Worm (Caenorhabditis elegans) whole organism, L1 larva: ENCODE data around the gene sbsp-1.

ENCODE experiments used
- C04F5.9 ChIP-seq: sonication (generic microtip); optimal IDR thresholded peaks from 2 replicates; lab custom pipeline; 2016; ENCODE audit warnings: missing genetic modification characterization, missing compliant biosample characterization
- C34B4.2 ChIP-seq: sonication (generic microtip); optimal IDR thresholded peaks from 2 replicates; lab custom pipeline; 2017; ENCODE audit warnings: mild to moderate bottlenecking, missing genetic modification characterization, missing compliant biosample characterization
- Y116A8C.19 ChIP-seq: sonication (generic microtip); optimal IDR thresholded peaks from 2 replicates; lab custom pipeline; 2016; ENCODE audit warnings: missing compliant biosample characterization, missing genetic modification characterization, borderline replicate concordance
- alr-1 ChIP-seq: fragments of 200-800 bp; sonication (Bioruptor generic); optimal IDR thresholded peaks from 2 replicates; lab custom pipeline; 2018; ENCODE audit warnings: borderline replicate concordance, mild to moderate bottlenecking, missing genetic modification characterization, missing compliant biosample characterization
- ama-1 ChIP-seq: fragments of 150-350 bp; optimal IDR thresholded peaks from 2 replicates; lab custom pipeline; 2014
- blmp-1 ChIP-seq: fragments of 150-350 bp; optimal IDR thresholded peaks from 2 replicates; lab custom pipeline; 2014; ENCODE audit warnings: missing biosample characterization, missing genetic modification characterization
- ceh-82 ChIP-seq, 3 experiments: fragments of 150-350 bp in 1 of 3; sonication (generic microtip) in 2 of 3; optimal IDR thresholded peaks; 2 replicates each; lab custom pipeline; 2014 to 2017; ENCODE audit warnings: missing biosample characterization in 3 of 3, missing genetic modification characterization in 3 of 3
- ceh-90 ChIP-seq: sonication (generic microtip); optimal IDR thresholded peaks from 2 replicates; lab custom pipeline; 2016; ENCODE audit warnings: missing genetic modification characterization, missing compliant biosample characterization
- ces-1 ChIP-seq: fragments of 150-350 bp; optimal IDR thresholded peaks from 2 replicates; lab custom pipeline; 2014; ENCODE audit warnings: missing biosample characterization, missing genetic modification reagents, missing genetic modification characterization
- dsc-1 ChIP-seq: sonication (generic microtip); optimal IDR thresholded peaks from 2 replicates; lab custom pipeline; 2016; ENCODE audit warnings: mild to moderate bottlenecking, missing genetic modification characterization, missing compliant biosample characterization
- egl-13 ChIP-seq: sonication (generic microtip); optimal IDR thresholded peaks from 2 replicates; lab custom pipeline; 2016; ENCODE audit warnings: missing genotype, missing genetic modification reagents, missing genetic modification characterization, missing compliant biosample characterization
- egl-27 ChIP-seq, 2 experiments: fragments of 150-350 bp in 1 of 2; sonication (generic microtip); optimal IDR thresholded peaks; 3 replicates each; lab custom pipeline; 2017 to 2018; ENCODE audit warnings: missing biosample characterization in 2 of 2, missing genetic modification characterization in 2 of 2, missing genetic modification reagents in 2 of 2
- elt-2 ChIP-seq: sonication (generic microtip); optimal IDR thresholded peaks from 2 replicates; lab custom pipeline; 2016; ENCODE audit warnings: missing genetic modification characterization, mild to moderate bottlenecking, inconsistent platforms, missing compliant biosample characterization, missing genetic modification reagents
- fkh-10 ChIP-seq: sonication (generic microtip); optimal IDR thresholded peaks from 2 replicates; lab custom pipeline; 2017; ENCODE audit warnings: missing biosample characterization, missing genetic modification reagents, missing genetic modification characterization
- fkh-4 ChIP-seq: sonication (generic microtip); optimal IDR thresholded peaks from 2 replicates; lab custom pipeline; 2016; ENCODE audit warnings: missing compliant biosample characterization, missing genetic modification characterization, borderline replicate concordance
- fos-1 ChIP-seq: fragments of 150-350 bp; optimal IDR thresholded peaks from 2 replicates; lab custom pipeline; 2014; ENCODE audit warnings: missing biosample characterization, missing genetic modification characterization
- grh-1 ChIP-seq: fragments of 200-800 bp; sonication (Bioruptor generic); IDR thresholded peaks from 2 replicates; pipeline ENCODE4 v1.3.6; 2022; ENCODE audit warnings: missing genetic modification reagents, missing genetic modification characterization, missing compliant biosample characterization
- hlh-17 ChIP-seq: fragments of 200-800 bp; sonication (Bioruptor generic); optimal IDR thresholded peaks from 2 replicates; lab custom pipeline; 2018; ENCODE audit warnings: missing genetic modification characterization, mild to moderate bottlenecking, missing compliant biosample characterization, moderate library complexity, borderline replicate concordance
- hlh-4 ChIP-seq: sonication (generic microtip); optimal IDR thresholded peaks from 2 replicates; lab custom pipeline; 2016; ENCODE audit warnings: mild to moderate bottlenecking, missing genetic modification characterization, missing compliant biosample characterization
- irx-1 ChIP-seq: sonication (generic microtip); optimal IDR thresholded peaks from 2 replicates; lab custom pipeline; 2016; ENCODE audit warnings: missing genetic modification characterization, missing compliant biosample characterization
- isw-1 ChIP-seq: fragments of 200-800 bp; sonication (Bioruptor generic); IDR thresholded peaks from 2 replicates; pipeline ENCODE4 v1.3.6; 2022; ENCODE audit warnings: missing genetic modification characterization, missing compliant biosample characterization
- jun-1 ChIP-seq: fragments of 150-350 bp; optimal IDR thresholded peaks from 2 replicates; lab custom pipeline; 2014; ENCODE audit warnings: missing biosample characterization, missing genetic modification reagents, missing genetic modification characterization
- lin-35 ChIP-seq, 2 experiments: fragments of 150-350 bp; optimal IDR thresholded peaks; 2 replicates each; lab custom pipeline; 2014; ENCODE audit warnings: missing biosample characterization in 2 of 2, missing genetic modification characterization in 2 of 2, missing genetic modification reagents in 2 of 2
- lin-39 ChIP-seq: fragments of 150-350 bp; optimal IDR thresholded peaks from 2 replicates; lab custom pipeline; 2014; ENCODE audit warnings: missing biosample characterization, missing genetic modification reagents, missing genetic modification characterization
- lsy-2 ChIP-seq, 2 experiments: fragments of 150-350 bp; optimal IDR thresholded peaks; 2 replicates each; lab custom pipeline; 2014; ENCODE audit warnings: missing biosample characterization in 2 of 2, missing genetic modification characterization in 2 of 2
- mab-9 ChIP-seq: fragments of 200-800 bp; sonication (Bioruptor generic); IDR thresholded peaks from 2 replicates; pipeline ENCODE4 v1.3.6; 2022; ENCODE audit warnings: missing genetic modification reagents, missing genetic modification characterization, missing compliant biosample characterization
- mdl-1 ChIP-seq, 2 experiments: fragments of 150-350 bp; optimal IDR thresholded peaks; 2 replicates each; lab custom pipeline; 2014 to 2017; ENCODE audit warnings: missing biosample characterization in 2 of 2, missing genetic modification characterization in 2 of 2, inconsistent platforms in 1 of 2
- nhr-12 ChIP-seq: sonication (generic microtip); optimal IDR thresholded peaks from 2 replicates; lab custom pipeline; 2017; ENCODE audit warnings: missing biosample characterization, missing genetic modification characterization
- nhr-19 ChIP-seq: fragments of 200-800 bp; sonication (Bioruptor generic); conservative IDR thresholded peaks from 2 replicates; pipeline ENCODE4 v1.3.6; 2022; ENCODE audit warnings: missing genetic modification characterization, missing compliant biosample characterization
- nhr-20 ChIP-seq: sonication (generic microtip); optimal IDR thresholded peaks from 2 replicates; lab custom pipeline; 2016; ENCODE audit warnings: mild to moderate bottlenecking, missing genetic modification characterization, missing compliant biosample characterization
- nhr-237 ChIP-seq: fragments of 150-350 bp; optimal IDR thresholded peaks from 2 replicates; lab custom pipeline; 2014; ENCODE audit warnings: missing biosample characterization, missing genetic modification characterization
- nhr-28 ChIP-seq: fragments of 150-350 bp; optimal IDR thresholded peaks from 2 replicates; lab custom pipeline; 2014; ENCODE audit warnings: missing biosample characterization, missing genetic modification characterization
- nhr-47 ChIP-seq: sonication (generic microtip); optimal IDR thresholded peaks from 2 replicates; lab custom pipeline; 2016; ENCODE audit warnings: mild to moderate bottlenecking, missing genetic modification characterization, moderate library complexity, missing compliant biosample characterization
- nhr-71 ChIP-seq: sonication (generic microtip); optimal IDR thresholded peaks from 2 replicates; lab custom pipeline; 2016; ENCODE audit warnings: mild to moderate bottlenecking, missing genetic modification characterization, moderate library complexity, missing compliant biosample characterization
- nhr-77 ChIP-seq: fragments of 150-350 bp; optimal IDR thresholded peaks from 2 replicates; lab custom pipeline; 2014; ENCODE audit warnings: missing biosample characterization, missing genetic modification characterization
- nhr-85 ChIP-seq: sonication (generic microtip); peaks from one replicate; lab custom pipeline; 2016; ENCODE audit warnings: missing genetic modification characterization, inconsistent platforms, missing compliant biosample characterization
- pag-3 ChIP-seq: sonication (generic microtip); optimal IDR thresholded peaks from 2 replicates; lab custom pipeline; 2017; ENCODE audit warnings: missing genetic modification characterization, mild to moderate bottlenecking, missing compliant biosample characterization, antibody characterized with exemption, borderline replicate concordance; ENCODE audit not compliant: insufficient read depth
- pax-3 ChIP-seq: fragments of 200-800 bp; sonication (Bioruptor generic); optimal IDR thresholded peaks from 2 replicates; lab custom pipeline; 2018; ENCODE audit warnings: mild to moderate bottlenecking, missing genetic modification characterization, moderate library complexity, missing compliant biosample characterization
- rnt-1 ChIP-seq: sonication (generic microtip); optimal IDR thresholded peaks from 2 replicates; lab custom pipeline; 2016; ENCODE audit warnings: mild to moderate bottlenecking, missing genetic modification characterization, moderate library complexity, missing compliant biosample characterization
- snpc-4 ChIP-seq: fragments of 150-350 bp; optimal IDR thresholded peaks from 2 replicates; lab custom pipeline; 2014; ENCODE audit warnings: missing biosample characterization, missing genetic modification characterization
- sup-37 ChIP-seq: fragments of 200-800 bp; sonication (Bioruptor generic); optimal IDR thresholded peaks from 2 replicates; lab custom pipeline; 2018; ENCODE audit warnings: mild to moderate bottlenecking, missing genetic modification characterization, missing compliant biosample characterization
- tbx-2 ChIP-seq: sonication (generic microtip); optimal IDR thresholded peaks from 2 replicates; lab custom pipeline; 2016; ENCODE audit warnings: missing genetic modification characterization, missing compliant biosample characterization
- tlp-1 ChIP-seq: fragments of 150-350 bp; optimal IDR thresholded peaks from 2 replicates; lab custom pipeline; 2014; ENCODE audit warnings: missing biosample characterization, missing genetic modification characterization
- unc-30 ChIP-seq: sonication (generic microtip); optimal IDR thresholded peaks from 2 replicates; lab custom pipeline; 2017; ENCODE audit warnings: missing biosample characterization, missing genetic modification characterization
- unc-62 ChIP-seq: fragments of 150-350 bp; optimal IDR thresholded peaks from 2 replicates; lab custom pipeline; 2014; ENCODE audit warnings: missing biosample characterization, missing genetic modification reagents, missing genetic modification characterization
- unc-98 ChIP-seq: fragments of 200-800 bp; sonication (Bioruptor generic); IDR thresholded peaks from 2 replicates; pipeline ENCODE4 v1.3.6; 2022; ENCODE audit warnings: missing genetic modification characterization, missing compliant biosample characterization
- vab-15 ChIP-seq: sonication (generic microtip); optimal IDR thresholded peaks from 2 replicates; lab custom pipeline; 2017; ENCODE audit warnings: missing genotype, mild to moderate bottlenecking, missing genetic modification characterization, missing compliant biosample characterization
- xbp-1 ChIP-seq: sonication (generic microtip); optimal IDR thresholded peaks from 2 replicates; lab custom pipeline; 2016; ENCODE audit warnings: missing genetic modification characterization, missing compliant biosample characterization
- zag-1 ChIP-seq: fragments of 150-350 bp; optimal IDR thresholded peaks from 2 replicates; lab custom pipeline; 2014; ENCODE audit warnings: missing biosample characterization, missing genetic modification characterization
- zip-4 ChIP-seq: fragments of 200-800 bp; sonication (Bioruptor generic); optimal IDR thresholded peaks from 2 replicates; lab custom pipeline; 2018; ENCODE audit warnings: mild to moderate bottlenecking, missing genetic modification characterization, moderate library complexity, missing compliant biosample characterization
- ztf-4 ChIP-seq: fragments of 150-350 bp; optimal IDR thresholded peaks from 2 replicates; lab custom pipeline; 2014; ENCODE audit warnings: missing biosample characterization, missing genetic modification characterization

sbsp-1 gene

DNA sequence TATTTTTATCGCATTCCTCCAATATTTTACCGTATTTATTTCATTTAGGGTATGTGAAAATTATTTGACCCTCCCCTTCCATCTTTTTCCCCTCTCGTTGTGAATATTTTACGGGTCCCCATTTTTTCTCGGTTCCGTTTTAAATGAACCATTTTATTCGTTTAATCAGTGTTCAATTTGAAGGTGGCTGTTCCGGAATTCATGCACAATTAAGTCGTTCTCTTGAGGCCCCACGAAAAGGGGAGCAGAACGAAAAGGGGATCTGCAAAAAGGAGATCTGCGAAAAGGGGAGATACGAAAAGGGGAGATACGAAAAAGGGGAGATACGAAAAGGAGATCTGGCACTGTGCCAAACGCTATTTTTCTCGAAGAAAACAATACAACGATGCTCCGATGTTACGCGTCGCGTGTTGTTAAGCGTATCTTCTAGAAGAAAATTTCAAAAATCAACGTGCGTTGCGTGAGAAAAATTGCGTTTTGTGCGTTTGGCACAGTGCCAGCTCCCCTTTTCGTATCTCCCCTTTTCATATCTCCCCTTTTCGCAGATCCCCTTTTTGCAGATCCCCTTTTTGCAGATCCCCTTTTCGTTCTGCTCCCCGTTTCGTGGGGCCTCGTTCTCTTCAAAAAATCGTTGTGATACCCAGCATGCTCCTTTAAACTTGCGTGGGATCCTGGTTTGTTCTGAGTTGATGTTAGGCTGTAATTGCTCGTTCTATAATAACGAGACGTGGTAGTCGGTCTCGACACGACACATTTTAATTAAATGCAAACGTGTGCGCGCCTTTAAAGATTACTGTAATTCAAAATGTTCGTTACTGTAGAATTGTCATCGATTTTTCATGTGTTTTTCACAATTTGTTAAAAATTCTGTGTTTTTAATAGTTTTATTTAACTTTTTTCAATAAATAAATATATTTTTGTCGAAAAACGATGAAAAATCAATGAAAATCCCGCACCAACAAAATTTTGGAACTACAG is 21.6 kb upstream of the sbsp-1 start (continued):
- TF ChIP-seq nhr-19, result peak; percentile 47
- no peak for TF ChIP-seq lsy-2 (tag; optimal IDR thresholded peaks at IDR 0.05; lab: Kevin White, UChicago)
- no peak; the same call in 1 of the 2 replicates for TF ChIP-seq isw-1 (GFP tag; lab: Robert Waterston, UW)
- no peak for TF ChIP-seq zag-1 (tag; lab: Kevin White, UChicago)
- TF ChIP-seq vab-15 (tag; lab: Kevin White, UChicago), result no peak
- TF ChIP-seq fkh-4 (tag; lab: Kevin White, UChicago), result no peak
- 0 out of 2 replicates have a peak, but pooled peaks have one; percentile 52 for TF ChIP-seq unc-98 (GFP tag; lab: Robert Waterston, UW)
- no peak for TF ChIP-seq snpc-4 (tag; lab: Kevin White, UChicago)
- no peak for TF ChIP-seq C04F5.9 (tag; lab: Kevin White, UChicago)
- no peak for TF ChIP-seq ces-1 (GFP tag; lab: Kevin White, UChicago)
- no peak for TF ChIP-seq grh-1 (GFP tag; lab: Robert Waterston, UW)
- no peak for TF ChIP-seq ama-1 (lab: Kevin White, UChicago)
- no peak for TF ChIP-seq ztf-4 (tag; lab: Kevin White, UChicago)
- TF ChIP-seq unc-62 (GFP tag; lab: Kevin White, UChicago), result no peak
- no peak for TF ChIP-seq alr-1 (tag; lab: Kevin White, UChicago)
- TF ChIP-seq elt-2 (tag; lab: Kevin White, UChicago), result no peak
- TF ChIP-seq ceh-82 (tag; optimal IDR thresholded peaks at IDR 0.05; lab: Kevin White, UChicago), result no peak
- peak; percentile 28 for TF ChIP-seq xbp-1
- no peak for TF ChIP-seq zip-4
- TF ChIP-seq fos-1 (tag; lab: Kevin White, UChicago), result no peak
- TF ChIP-seq nhr-20 (tag; lab: Kevin White, UChicago), result no peak
- TF ChIP-seq nhr-12 (tag; lab: Kevin White, UChicago), result no peak
- no peak for TF ChIP-seq lin-35 (GFP tag; optimal IDR thresholded peaks at IDR 0.05; lab: Kevin White, UChicago)
- TF ChIP-seq mdl-1 (tag; optimal IDR thresholded peaks at IDR 0.05; lab: Kevin White, UChicago), result no peak
- TF ChIP-seq unc-30 (tag; lab: Kevin White, UChicago), result no peak
- TF ChIP-seq tbx-2 (tag; lab: Kevin White, UChicago), result peak; percentile 36
- no peak for TF ChIP-seq jun-1 (tag; lab: Kevin White, UChicago)
- TF ChIP-seq fkh-10 (GFP tag; lab: Kevin White, UChicago), result no peak
- TF ChIP-seq nhr-28 (tag; lab: Kevin White, UChicago), result no peak
- peak; percentile 33 for TF ChIP-seq rnt-1
- no peak for TF ChIP-seq pag-3 (tag; lab: Kevin White, UChicago)
- TF ChIP-seq nhr-71 (tag; lab: Kevin White, UChicago), result peak; percentile 51
- TF ChIP-seq C34B4.2 (tag; lab: Kevin White, UChicago), result no peak
- TF ChIP-seq sup-37 (GFP tag; lab: Kevin White, UChicago), result no peak
- TF ChIP-seq hlh-4 (tag; lab: Kevin White, UChicago), result no peak
- TF ChIP-seq nhr-85 (tag; lab: Kevin White, UChicago), result peak; percentile 20
- TF ChIP-seq nhr-237 (tag; lab: Kevin White, UChicago), result no peak
- no peak for TF ChIP-seq blmp-1 (tag; lab: Kevin White, UChicago)
- peak; percentile 43 for TF ChIP-seq nhr-47 (tag; lab: Kevin White, UChicago)
- no peak for TF ChIP-seq ceh-90 (tag; lab: Kevin White, UChicago)
- TF ChIP-seq Y116A8C.19, result no peak
- no peak for TF ChIP-seq irx-1 (tag; lab: Kevin White, UChicago)
- no peak for TF ChIP-seq egl-13
- no peak for TF ChIP-seq egl-27 (tag; optimal IDR thresholded peaks at IDR 0.05; lab: Kevin White, UChicago)
- TF ChIP-seq lin-39 (tag; lab: Kevin White, UChicago), result no peak
- no peak for TF ChIP-seq tlp-1 (tag; lab: Kevin White, UChicago)
- no peak for TF ChIP-seq nhr-77 (tag; lab: Kevin White, UChicago)
- peak; percentile 12 for TF ChIP-seq pax-3 (tag; lab: Kevin White, UChicago)
- peak; percentile 21 for TF ChIP-seq dsc-1 (tag; lab: Kevin White, UChicago)
- TF ChIP-seq mab-9 (GFP tag; lab: Robert Waterston, UW), result no peak
- no peak for TF ChIP-seq hlh-17 (GFP tag; lab: Kevin White, UChicago)
